Worm (Caenorhabditis elegans) whole organism, L4/young adult: ENCODE measurements around the gene acs-22.

ENCODE experiments used
- W03F9.2 ChIP-seq: fragments of 150-350 bp; optimal IDR thresholded peaks from 2 replicates; lab custom pipeline; 2014; ENCODE audit warnings: missing biosample characterization, missing genetic modification characterization
- dao-5 ChIP-seq: sonication (generic microtip); optimal IDR thresholded peaks from 2 replicates; lab custom pipeline; 2016; ENCODE audit warnings: missing genotype, missing genetic modification characterization, moderate library complexity, missing compliant biosample characterization
- him-1 ChIP-seq: sonication (generic microtip); optimal IDR thresholded peaks from 2 replicates; lab custom pipeline; 2016; ENCODE audit warnings: missing genotype, missing genetic modification reagents, missing genetic modification characterization, missing compliant biosample characterization

acs-22 gene

DNA sequence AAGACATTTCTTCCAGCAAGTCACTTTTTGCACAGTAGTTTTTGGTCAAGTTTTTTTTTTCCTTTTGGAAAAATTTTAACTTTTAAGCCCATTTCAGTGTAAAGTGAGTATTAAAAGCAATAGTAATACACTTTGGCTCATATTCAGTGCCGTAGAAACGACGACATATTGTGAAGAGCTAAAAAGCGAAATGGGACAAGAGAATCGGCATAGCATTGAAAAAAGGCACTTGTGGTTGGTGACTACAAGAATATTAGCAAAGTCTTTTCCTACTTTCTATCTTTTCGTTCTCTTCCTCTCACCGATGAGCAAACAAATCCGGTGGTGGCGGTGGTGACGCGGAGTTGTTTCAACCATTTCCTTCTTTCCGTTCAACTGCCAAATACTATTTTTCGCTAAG is at the start of gene acs-22:
Gene acs-22 (plus strand): TSS at position 301 of the 400 bp plus-strand sequence.
- TF ChIP-seq him-1 (no peak), W03F9.2 (tag; lab: Kevin White, UChicago) (no peak), dao-5 (tag; lab: Kevin White, UChicago) (no peak)

DNA sequence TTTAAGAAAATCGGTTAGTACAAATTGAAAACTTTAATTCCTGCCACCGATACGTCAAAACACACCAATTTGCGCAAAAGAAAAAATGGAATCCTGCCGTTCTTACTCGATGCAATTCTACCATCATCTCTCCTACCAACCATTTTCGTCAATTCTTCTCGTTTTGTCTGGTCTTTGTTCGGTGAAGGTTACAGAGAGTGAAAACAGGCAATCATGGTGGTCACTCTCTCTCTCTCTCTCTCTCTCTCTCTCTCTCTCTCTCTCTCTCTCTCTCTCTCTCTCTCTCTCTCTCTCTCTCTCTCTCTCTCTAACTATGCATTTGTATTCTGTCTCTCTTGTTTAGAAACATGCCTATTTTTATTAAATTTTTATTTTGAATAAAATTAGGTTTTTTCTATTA is 48.8 kb upstream of the acs-22 start:
- no peak for TF ChIP-seq W03F9.2 (tag; lab: Kevin White, UChicago)
- no peak for TF ChIP-seq him-1
- no peak for TF ChIP-seq dao-5 (tag; lab: Kevin White, UChicago)

DNA sequence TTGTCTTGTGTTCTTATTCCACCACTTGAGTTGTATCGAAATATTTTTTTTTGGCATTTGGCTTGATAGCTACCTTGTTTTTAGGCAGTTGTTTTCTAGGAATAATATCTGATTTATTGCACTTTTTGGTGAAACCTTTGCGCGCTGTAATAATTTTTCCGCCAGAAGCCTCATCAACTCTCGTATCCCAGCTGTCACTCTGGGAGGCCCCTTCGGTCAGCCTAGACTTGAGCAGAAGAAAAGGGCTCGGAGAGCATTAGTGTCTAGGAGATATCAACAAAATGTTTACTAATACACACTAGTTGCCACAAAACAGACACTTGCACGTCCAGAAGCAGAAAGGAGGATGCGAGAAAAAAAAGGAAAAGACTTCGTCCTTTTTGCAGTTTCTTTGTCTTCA is 42.1 kb upstream of the acs-22 start:
- TF ChIP-seq him-1 (no peak), W03F9.2 (tag; lab: Kevin White, UChicago) (no peak), dao-5 (tag; lab: Kevin White, UChicago) (no peak)

DNA sequence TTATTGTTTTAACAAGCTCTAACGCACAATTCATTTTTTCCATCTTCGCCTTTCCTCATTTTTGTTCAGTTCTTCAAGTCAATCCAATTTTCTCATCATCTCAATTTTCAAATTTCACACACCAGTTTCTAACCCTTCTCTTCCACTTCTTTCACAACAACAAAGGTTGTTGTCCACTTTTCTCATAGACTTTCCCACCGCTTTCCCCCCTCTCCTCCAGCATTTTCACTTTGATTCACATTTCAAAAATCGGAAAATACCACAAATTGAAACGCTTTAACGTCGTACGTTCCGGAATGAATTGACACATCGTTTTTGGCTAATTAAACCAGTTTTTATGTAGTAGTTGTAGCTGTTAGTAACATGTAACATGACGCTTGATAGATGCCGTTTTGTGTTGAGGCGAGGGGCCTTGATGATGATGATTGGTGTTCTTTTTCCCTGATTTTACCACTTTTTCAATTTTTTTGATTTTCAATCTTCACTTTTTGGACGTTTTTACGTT is 40.7 kb upstream of the acs-22 start:
- TF ChIP-seq dao-5 (tag; lab: Kevin White, UChicago) (no peak), him-1 (no peak), W03F9.2 (tag; lab: Kevin White, UChicago) (no peak)

ce11 chrX:8891393-8891953 is 39.5 kb upstream of the acs-22 start:
- TF ChIP-seq dao-5 (tag; lab: Kevin White, UChicago) (no peak), W03F9.2 (tag; lab: Kevin White, UChicago) (no peak)

DNA sequence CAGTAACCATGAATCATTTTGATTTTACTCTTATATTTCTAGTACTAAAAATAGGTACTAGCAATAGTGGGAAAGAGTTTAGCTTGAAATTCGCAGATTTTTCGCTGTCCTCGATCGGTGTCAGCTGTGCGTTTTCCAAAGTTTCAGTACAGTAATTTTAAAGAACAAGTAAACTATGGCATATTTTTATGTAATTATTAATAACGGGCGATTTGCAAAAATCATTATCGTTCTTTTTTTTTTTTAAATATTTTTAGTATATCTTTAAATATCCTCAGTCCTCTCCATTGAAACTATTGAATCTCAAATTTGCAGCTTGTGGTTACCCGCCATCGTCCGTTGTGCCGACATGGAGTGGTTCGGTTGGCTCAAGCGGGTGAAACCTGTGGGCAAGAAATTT is 38.2 kb upstream of the acs-22 start, which contains the start of gene C13E3.1:
Gene C13E3.1 (plus strand): TSS at position 301 of the 400 bp plus-strand sequence.
- no peak for TF ChIP-seq dao-5 (tag; lab: Kevin White, UChicago)

DNA sequence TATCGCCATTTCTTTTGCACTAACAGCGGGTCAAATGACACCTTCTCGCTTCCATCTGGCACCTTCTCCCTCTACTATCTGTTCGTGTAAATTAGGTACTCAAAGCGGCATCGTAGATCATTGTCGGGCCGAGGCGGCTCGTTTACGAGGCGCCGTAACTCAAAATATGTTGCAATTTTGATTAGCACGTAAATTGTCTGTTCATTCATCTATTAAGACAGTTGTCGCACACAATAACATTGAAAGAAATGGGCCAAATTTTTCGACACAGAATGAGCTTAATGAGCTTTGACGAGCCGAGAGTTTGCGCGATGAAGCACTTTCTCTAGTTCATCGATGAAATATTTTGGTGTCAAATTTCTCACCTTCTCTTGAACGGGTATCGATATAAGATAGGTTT is 28.1 kb upstream of the acs-22 start:
- TF ChIP-seq dao-5 (tag; lab: Kevin White, UChicago) (no peak), W03F9.2 (tag; lab: Kevin White, UChicago) (no peak), him-1 (no peak)

DNA sequence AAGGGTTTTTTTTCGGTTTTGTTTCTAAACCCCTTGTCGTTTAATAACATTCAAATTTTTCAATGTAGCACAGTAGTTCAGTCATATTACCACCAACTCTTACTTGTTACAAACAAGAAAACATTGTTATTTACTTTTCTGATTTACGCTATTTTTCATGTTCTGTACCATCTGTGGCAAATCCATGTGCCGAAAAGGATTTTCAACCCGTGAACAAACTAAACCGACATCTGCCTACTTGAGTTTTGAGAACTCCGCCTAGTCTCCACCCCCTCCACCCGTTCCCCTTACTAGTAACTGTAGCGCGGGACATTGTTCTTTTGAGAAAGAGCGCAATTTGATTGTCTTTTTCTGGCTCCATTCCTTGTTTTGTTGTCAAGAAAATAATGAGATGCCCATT is 25.9 kb upstream of the acs-22 start, which contains the start of gene ensh-1:
Gene ensh-1 (plus strand): TSS at position 301 of the 400 bp plus-strand sequence.
- TF ChIP-seq W03F9.2 (tag; lab: Kevin White, UChicago), result no peak
- no peak for TF ChIP-seq dao-5 (tag; lab: Kevin White, UChicago)
- TF ChIP-seq him-1, result no peak

ce11 chrX:8911077-8911476 is 19.9 kb upstream of the acs-22 start, which contains the start of gene cyn-8:
cyn-8 (plus strand) TSS chrX:8911293.
- no peak for TF ChIP-seq W03F9.2 (tag; lab: Kevin White, UChicago)
- TF ChIP-seq dao-5 (tag; lab: Kevin White, UChicago), result no peak
- TF ChIP-seq him-1, result no peak

- TF ChIP-seq dao-5 (tag; lab: Kevin White, UChicago) (no peak), him-1 (no peak), W03F9.2 (tag; lab: Kevin White, UChicago) (no peak)
Measured at ce11 chrX:8917730-8918129, 13.2 kb upstream of the acs-22 start.

ce11 chrX:8918792-8919191 is 12.2 kb upstream of the acs-22 start:
- no peak for TF ChIP-seq dao-5 (tag; lab: Kevin White, UChicago)
- TF ChIP-seq him-1, result no peak

DNA sequence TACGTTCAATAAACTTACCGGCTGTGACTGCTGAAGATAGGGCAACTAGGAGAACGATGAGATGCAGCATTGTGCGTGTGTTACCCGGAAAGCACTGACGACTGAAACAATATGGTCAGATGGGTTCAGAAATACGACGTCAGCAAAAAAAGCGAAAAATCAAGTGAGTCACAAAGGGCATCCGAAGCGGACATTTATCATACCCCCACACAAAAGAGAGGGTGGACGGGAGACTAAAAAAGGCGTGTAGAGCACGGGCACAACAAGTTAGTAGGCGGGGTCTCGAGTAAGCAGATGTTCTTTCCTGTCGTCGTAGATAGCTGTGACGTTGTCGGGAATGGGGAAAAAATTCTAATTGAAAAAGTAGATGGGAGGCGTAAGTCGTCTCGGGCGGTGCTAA is 11.7 kb upstream of the acs-22 start, which contains the start of gene nlp-14:
Gene nlp-14 (minus strand): TSS at position 101 of the 400 bp plus-strand sequence.
- TF ChIP-seq W03F9.2 (tag; lab: Kevin White, UChicago), result no peak
- TF ChIP-seq dao-5 (tag; lab: Kevin White, UChicago), result no peak
- TF ChIP-seq him-1, result no peak

DNA sequence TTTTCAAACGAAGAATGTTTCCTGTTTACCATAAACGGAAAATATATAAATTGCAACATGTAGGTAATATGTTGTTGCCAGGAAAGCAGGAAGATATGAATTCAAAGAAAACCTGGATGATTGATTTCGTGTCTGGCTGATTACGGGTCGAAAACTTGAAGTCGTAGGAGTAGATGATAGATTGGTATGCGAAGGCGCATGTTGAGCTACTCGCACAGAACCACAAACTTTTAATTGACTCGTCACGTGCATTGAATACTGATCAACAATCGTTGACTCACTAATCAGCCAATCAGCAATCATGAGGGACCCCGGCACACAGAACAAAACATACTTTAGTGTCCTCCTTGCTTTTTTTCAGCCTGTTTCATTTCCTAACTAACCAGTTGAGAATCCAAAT is 9.8 kb upstream of the acs-22 start:
- no peak for TF ChIP-seq dao-5 (tag; lab: Kevin White, UChicago)
- TF ChIP-seq W03F9.2 (tag; lab: Kevin White, UChicago), result no peak
- no peak for TF ChIP-seq him-1

DNA sequence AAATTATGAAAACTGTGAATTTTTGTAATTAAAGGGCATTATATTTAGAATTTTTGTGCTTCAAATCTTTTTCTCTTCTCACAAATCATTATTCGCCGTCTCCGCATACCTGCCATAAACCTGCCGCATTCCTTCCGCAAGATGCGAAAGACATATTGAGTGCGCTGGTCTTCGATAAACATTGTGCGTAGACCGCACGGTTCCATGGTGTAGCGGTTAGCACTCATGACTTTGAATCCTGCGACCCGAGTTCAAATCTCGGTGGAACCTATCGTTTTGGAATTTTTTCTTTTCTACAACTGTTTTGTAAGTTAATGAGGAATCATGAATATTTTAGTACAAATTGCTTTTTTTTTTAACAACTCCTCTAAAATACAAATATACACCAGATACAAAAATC is 5.5 kb upstream of the acs-22 start:
- no peak for TF ChIP-seq him-1
- TF ChIP-seq dao-5 (tag; lab: Kevin White, UChicago), result no peak
- TF ChIP-seq W03F9.2 (tag; lab: Kevin White, UChicago), result no peak

ce11 chrX:8926341-8926740 is 4.6 kb upstream of the acs-22 start:
- TF ChIP-seq dao-5 (tag; lab: Kevin White, UChicago), result no peak
- TF ChIP-seq him-1, result no peak
- no peak for TF ChIP-seq W03F9.2 (tag; lab: Kevin White, UChicago)
